Fruit fly (Drosophila melanogaster) whole organism, embryonic: ENCODE measurements around the gene Sirt6.
A peak's percentile ranks its signal among the peaks of the same experiment; 100 is the strongest.

Experiments used
- Asciz ChIP-seq: fragments of 200-800 bp; sonication (Bioruptor generic); optimal IDR thresholded peaks from 2 replicates; lab custom pipeline; 2017; ENCODE audit warnings: missing biosample characterization, mild to moderate bottlenecking, missing genetic modification characterization, missing genetic modification reagents
- Atf6 ChIP-seq: fragments of 200-800 bp; sonication (Bioruptor generic); IDR thresholded peaks from 2 replicates; pipeline ENCODE4 v1.3.6; 2022; ENCODE audit warnings: missing biosample characterization, missing genetic modification characterization
- B-H1 ChIP-seq: fragments of 200-800 bp; sonication (Bioruptor generic); IDR thresholded peaks from 3 replicates; pipeline ENCODE4 v1.3.6; 2022; ENCODE audit warnings: missing biosample characterization, missing genetic modification characterization
- Bgb ChIP-seq: fragments of 200-800 bp; sonication (Bioruptor generic); IDR thresholded peaks from 2 replicates; pipeline ENCODE4 v1.3.6; 2022; ENCODE audit warnings: missing biosample characterization, missing genetic modification characterization; ENCODE audit not compliant: partially characterized antibody
- Blimp-1 ChIP-seq: fragments of 200-800 bp; sonication (Bioruptor generic); optimal IDR thresholded peaks from 3 replicates; lab custom pipeline; 2018; ENCODE audit warnings: missing biosample characterization, missing genetic modification characterization, mild to moderate bottlenecking, moderate library complexity, missing genetic modification reagents
- CG10209 ChIP-seq: fragments of 200-800 bp; sonication (Bioruptor generic); optimal IDR thresholded peaks from 3 replicates; lab custom pipeline; 2017; ENCODE audit warnings: missing biosample characterization, mild to moderate bottlenecking, missing genetic modification characterization, missing genetic modification reagents
- CG10274 ChIP-seq: fragments of 200-800 bp; sonication (Bioruptor generic); optimal IDR thresholded peaks from 3 replicates; lab custom pipeline; 2017; ENCODE audit warnings: missing biosample characterization, mild to moderate bottlenecking, missing genetic modification characterization
- CG15601 ChIP-seq: fragments of 200-800 bp; sonication (Bioruptor generic); optimal IDR thresholded peaks from 3 replicates; lab custom pipeline; 2019; ENCODE audit warnings: missing biosample characterization, mild to moderate bottlenecking, missing genetic modification characterization, moderate library complexity
- CG16813 ChIP-seq: fragments of 200-800 bp; sonication (Bioruptor generic); IDR thresholded peaks from 3 replicates; pipeline ENCODE4 v1.3.6; 2022; ENCODE audit warnings: missing biosample characterization, missing genetic modification characterization; ENCODE audit not compliant: partially characterized antibody
- CG17385 ChIP-seq: fragments of 200-800 bp; sonication (Bioruptor generic); optimal IDR thresholded peaks from 3 replicates; lab custom pipeline; 2018; ENCODE audit warnings: missing biosample characterization, mild to moderate bottlenecking, missing genetic modification characterization
- CG18764 ChIP-seq: fragments of 200-800 bp; sonication (Bioruptor generic); optimal IDR thresholded peaks from 3 replicates; lab custom pipeline; 2016; ENCODE audit warnings: missing biosample characterization, missing genetic modification characterization
- CG2199 ChIP-seq: fragments of 200-800 bp; sonication (Bioruptor generic); IDR thresholded peaks from 3 replicates; pipeline ENCODE4 v1.3.6; 2022; ENCODE audit warnings: missing biosample characterization, missing genetic modification characterization
- CG2889 ChIP-seq: fragments of 200-800 bp; sonication (Bioruptor generic); IDR thresholded peaks from 3 replicates; pipeline ENCODE4 v1.3.6; 2022; ENCODE audit warnings: missing biosample characterization, missing genetic modification characterization
- CG31441 ChIP-seq: fragments of 200-800 bp; sonication (Bioruptor generic); IDR thresholded peaks from 2 replicates; pipeline ENCODE4 v1.3.6; 2022; ENCODE audit warnings: missing biosample characterization, missing genetic modification characterization
- CG32767 ChIP-seq: fragments of 200-800 bp; sonication (Bioruptor generic); IDR thresholded peaks from 2 replicates; pipeline ENCODE4 v1.3.6; 2022; ENCODE audit warnings: missing biosample characterization, missing genetic modification characterization
- CG33213 ChIP-seq: fragments of 200-800 bp; sonication (Bioruptor generic); optimal IDR thresholded peaks from 3 replicates; lab custom pipeline; 2016; ENCODE audit warnings: missing biosample characterization, missing genetic modification characterization
- CG4617 ChIP-seq: fragments of 200-800 bp; sonication (Bioruptor generic); optimal IDR thresholded peaks from 3 replicates; lab custom pipeline; 2016; ENCODE audit warnings: missing biosample characterization, missing genetic modification characterization, borderline replicate concordance
- CG8359 ChIP-seq: fragments of 200-800 bp; sonication (Bioruptor generic); optimal IDR thresholded peaks from 2 replicates; lab custom pipeline; 2017; ENCODE audit warnings: missing biosample characterization, mild to moderate bottlenecking, missing genetic modification characterization, borderline replicate concordance
- GATAe ChIP-seq: fragments of 200-800 bp; sonication (Bioruptor generic); conservative IDR thresholded peaks from 2 replicates; pipeline ENCODE4 v1.3.6; 2022; ENCODE audit warnings: missing biosample characterization, missing genetic modification characterization
- Hr39 ChIP-seq: fragments of >200 bp; optimal IDR thresholded peaks from 2 replicates; lab custom pipeline; 2017
- Jarid2 ChIP-seq: fragments of 200-800 bp; sonication (Bioruptor generic); optimal IDR thresholded peaks from 3 replicates; lab custom pipeline; 2017; ENCODE audit warnings: mild to moderate bottlenecking, missing biosample characterization, missing genetic modification reagents, missing genetic modification characterization
- Lpt ChIP-seq: fragments of >200 bp; optimal IDR thresholded peaks from 2 replicates; lab custom pipeline; 2018; ENCODE audit warnings: missing biosample characterization, missing genetic modification characterization
- NC2β ChIP-seq: fragments of 200-800 bp; sonication (Bioruptor generic); optimal IDR thresholded peaks from 2 replicates; lab custom pipeline; 2016; ENCODE audit warnings: missing biosample characterization, missing genetic modification characterization
- Opbp ChIP-seq: fragments of 200-800 bp; sonication (Bioruptor generic); IDR thresholded peaks from 3 replicates; pipeline ENCODE4 v1.3.6; 2022; ENCODE audit warnings: missing biosample characterization, missing genetic modification characterization; ENCODE audit not compliant: partially characterized antibody
- Sox102F ChIP-seq: fragments of 200-800 bp; sonication (Bioruptor generic); optimal IDR thresholded peaks from 2 replicates; lab custom pipeline; 2018; ENCODE audit warnings: missing biosample characterization, mild to moderate bottlenecking, missing genetic modification characterization, moderate library complexity
- YL-1 ChIP-seq: fragments of 200-800 bp; sonication (Bioruptor generic); optimal IDR thresholded peaks from 3 replicates; lab custom pipeline; 2017; ENCODE audit warnings: missing biosample characterization, mild to moderate bottlenecking, missing genetic modification characterization
- aop ChIP-seq: fragments of 200-800 bp; sonication (Bioruptor generic); IDR thresholded peaks from 2 replicates; pipeline ENCODE4 v1.3.6; 2022; ENCODE audit warnings: missing biosample characterization, missing genetic modification characterization
- ase ChIP-seq: fragments of 200-800 bp; sonication (Bioruptor generic); IDR thresholded peaks from 3 replicates; pipeline ENCODE4 v1.3.6; 2022; ENCODE audit warnings: missing biosample characterization, missing genetic modification characterization
- ash1 ChIP-seq: fragments of 200-800 bp; sonication (Bioruptor generic); optimal IDR thresholded peaks from 2 replicates; lab custom pipeline; 2018; ENCODE audit warnings: missing biosample characterization, mild to moderate bottlenecking, missing genetic modification characterization
- az2 ChIP-seq: fragments of 200-800 bp; sonication (Bioruptor generic); optimal IDR thresholded peaks from 3 replicates; lab custom pipeline; 2016; ENCODE audit warnings: missing biosample characterization, missing genetic modification characterization
- bowl ChIP-seq: fragments of 200-800 bp; sonication (Bioruptor generic); IDR thresholded peaks from 2 replicates; pipeline ENCODE4 v1.3.6; 2022; ENCODE audit warnings: missing biosample characterization, missing genetic modification characterization
- btn ChIP-seq: fragments of 200-800 bp; sonication (Bioruptor generic); optimal IDR thresholded peaks from 2 replicates; lab custom pipeline; 2016; ENCODE audit warnings: missing biosample characterization, missing genetic modification characterization
- dati ChIP-seq: fragments of 200-800 bp; sonication (Bioruptor generic); IDR thresholded peaks from 2 replicates; pipeline ENCODE4 v1.3.6; 2022; ENCODE audit warnings: missing biosample characterization, missing genetic modification characterization
- dmrt11E ChIP-seq: fragments of 200-800 bp; sonication (Bioruptor generic); optimal IDR thresholded peaks from 3 replicates; lab custom pipeline; 2018; ENCODE audit warnings: missing biosample characterization, mild to moderate bottlenecking, missing genetic modification characterization, moderate library complexity
- exex ChIP-seq: fragments of 200-800 bp; sonication (Bioruptor generic); optimal IDR thresholded peaks from 4 replicates; lab custom pipeline; 2018; ENCODE audit warnings: missing biosample characterization, mild to moderate bottlenecking, missing genetic modification characterization, moderate library complexity
- fd102C ChIP-seq: fragments of 200-800 bp; sonication (Bioruptor generic); optimal IDR thresholded peaks from 2 replicates; lab custom pipeline; 2018; ENCODE audit warnings: missing biosample characterization, mild to moderate bottlenecking, missing genetic modification characterization, moderate library complexity
- grn ChIP-seq: fragments of 200-800 bp; sonication (Bioruptor generic); optimal IDR thresholded peaks from 3 replicates; lab custom pipeline; 2017; ENCODE audit warnings: missing biosample characterization, missing genetic modification characterization
- gsb ChIP-seq: fragments of 200-800 bp; sonication (Bioruptor generic); IDR thresholded peaks from 2 replicates; pipeline ENCODE4 v1.3.6; 2022; ENCODE audit warnings: missing biosample characterization, missing genetic modification characterization
- ham ChIP-seq: fragments of 200-800 bp; sonication (Bioruptor generic); IDR thresholded peaks from 2 replicates; pipeline ENCODE4 v1.3.6; 2022; ENCODE audit warnings: missing biosample characterization, missing genetic modification characterization
- maf-S ChIP-seq: fragments of 200-800 bp; sonication (Bioruptor generic); optimal IDR thresholded peaks from 2 replicates; lab custom pipeline; 2016; ENCODE audit warnings: missing biosample characterization, missing genetic modification characterization
- mirr ChIP-seq: fragments of 200-800 bp; sonication (Bioruptor generic); optimal IDR thresholded peaks from 3 replicates; lab custom pipeline; 2018; ENCODE audit warnings: missing biosample characterization, mild to moderate bottlenecking, missing genetic modification characterization
- mld ChIP-seq: fragments of 200-800 bp; sonication (Bioruptor generic); IDR thresholded peaks from 3 replicates; pipeline ENCODE4 v1.3.6; 2022; ENCODE audit warnings: missing biosample characterization, missing genetic modification characterization; ENCODE audit not compliant: partially characterized antibody
- pan ChIP-seq, 4 experiments: fragments of >200 bp in 3 of 4; fragments of 200-800 bp in 1 of 4; sonication (Bioruptor generic) in 1 of 4; optimal IDR thresholded peaks in 3 of 4; IDR thresholded peaks in 1 of 4; 2 replicates each; pipeline versions ENCODE4 v1.3.6 to Lab custom; 2017 to 2022; ENCODE audit warnings: missing biosample characterization in 2 of 4, missing genetic modification characterization in 2 of 4, mixed read lengths in 1 of 4
- psq ChIP-seq: fragments of 200-800 bp; sonication (Bioruptor generic); optimal IDR thresholded peaks from 2 replicates; lab custom pipeline; 2017; ENCODE audit warnings: missing biosample characterization, missing genetic modification characterization
- sens ChIP-seq: fragments of 200-800 bp; sonication (Bioruptor generic); peaks from one replicate; lab custom pipeline; 2016; ENCODE audit warnings: missing biosample characterization, missing genetic modification characterization
- shn ChIP-seq: fragments of 200-800 bp; sonication (Bioruptor generic); optimal IDR thresholded peaks from 3 replicates; lab custom pipeline; 2016; ENCODE audit warnings: missing biosample characterization, missing genetic modification characterization
- sim ChIP-seq: fragments of 200-800 bp; sonication (Bioruptor generic); IDR thresholded peaks from 2 replicates; pipeline ENCODE4 v1.3.6; 2022; ENCODE audit warnings: missing biosample characterization, missing genetic modification characterization
- slp2 ChIP-seq: fragments of 200-800 bp; sonication (Bioruptor generic); optimal IDR thresholded peaks from 2 replicates; lab custom pipeline; 2016; ENCODE audit warnings: missing biosample characterization, missing genetic modification characterization
- trem ChIP-seq: fragments of 200-800 bp; optimal IDR thresholded peaks from 3 replicates; lab custom pipeline; 2019; ENCODE audit warnings: missing biosample characterization, mild to moderate bottlenecking, missing genetic modification characterization, moderate library complexity
- twi ChIP-seq: fragments of 200-800 bp; optimal IDR thresholded peaks from 2 replicates; lab custom pipeline; 2019; ENCODE audit warnings: missing biosample characterization, mild to moderate bottlenecking, missing genetic modification characterization, moderate library complexity

Gene Sirt6

dm6 chr3R:10265552-10266137 lies 4.0 kb upstream of the Sirt6 start (continued):
- TF ChIP-seq CG16813 (GFP tag; lab: Robert Waterston, UW) (no peak), CG17385 (GFP tag; lab: Kevin White, UChicago) (peak; percentile 43), psq (GFP tag; lab: Kevin White, UChicago) (no peak), twi (tag; lab: Kevin White, UChicago) (no peak), CG8359 (GFP tag; lab: Kevin White, UChicago) (no peak), Jarid2 (peak; percentile 18), aop (GFP tag; lab: Robert Waterston, UW) (no peak), Atf6 (peak; percentile 82), grn (GFP tag; lab: Kevin White, UChicago) (no peak), Opbp (no peak), gsb (GFP tag; lab: Robert Waterston, UW) (peak; percentile 67), maf-S (peak; percentile 8), CG15601 (tag; lab: Kevin White, UChicago) (no peak), sens (GFP tag; lab: Kevin White, UChicago) (peak; percentile 82), CG4617 (GFP tag; lab: Kevin White, UChicago) (no peak), Bgb (GFP tag; lab: Robert Waterston, UW) (no peak), mirr (GFP tag; lab: Kevin White, UChicago) (peak; percentile 12), az2 (GFP tag; lab: Kevin White, UChicago) (peak; percentile 45), NC2β (GFP tag; lab: Kevin White, UChicago) (no peak), GATAe (GFP tag; lab: Robert Waterston, UW) (0 out of 2 replicates have a peak, but pooled peaks have one; percentile 13), shn (GFP tag; lab: Kevin White, UChicago) (peak; percentile 4), ase (GFP tag; lab: Robert Waterston, UW) (peak; percentile 50; the same call in 1 of the 3 replicates), mld (no peak), slp2 (GFP tag; lab: Kevin White, UChicago) (no peak), CG10274 (GFP tag; lab: Kevin White, UChicago) (no peak), Hr39 (lab: Kevin White, UChicago) (no peak), Sox102F (GFP tag; lab: Kevin White, UChicago) (peak; percentile 44), trem (tag; lab: Kevin White, UChicago) (no peak), dmrt11E (no peak), pan (optimal IDR thresholded peaks at IDR 0.05; lab: Kevin White, UChicago) (no peak), pan (GFP tag; optimal IDR thresholded peaks at IDR 0.05 in 1 of 2, IDR thresholded peaks at IDR 0.05 in 1 of 2) (peak in 1 of 2 experiments; percentile 57), CG2889 (GFP tag; lab: Robert Waterston, UW) (no peak), CG32767 (GFP tag; lab: Robert Waterston, UW) (peak; percentile 41; the same call in 1 of the 2 replicates), CG2199 (no peak), exex (tag; lab: Kevin White, UChicago) (peak; percentile 12), CG33213 (GFP tag; lab: Kevin White, UChicago) (no peak), btn (GFP tag; lab: Kevin White, UChicago) (no peak), dati (no peak), Blimp-1 (GFP tag; lab: Kevin White, UChicago) (no peak), ham (GFP tag; lab: Robert Waterston, UW) (0 out of 2 replicates have a peak, but pooled peaks have one; percentile 30), Lpt (no peak), CG18764 (no peak), CG31441 (GFP tag; lab: Robert Waterston, UW) (peak; percentile 58), YL-1 (GFP tag; lab: Kevin White, UChicago) (no peak), sim (GFP tag; lab: Robert Waterston, UW) (no peak), B-H1 (GFP tag; lab: Robert Waterston, UW) (no peak; the same call in 1 of the 3 replicates), ash1 (GFP tag; lab: Kevin White, UChicago) (no peak), CG10209 (GFP tag; lab: Kevin White, UChicago) (peak; percentile 29), Asciz (GFP tag; lab: Kevin White, UChicago) (no peak), bowl (GFP tag; lab: Robert Waterston, UW) (no peak), fd102C (GFP tag; lab: Kevin White, UChicago) (no peak)
